Worm (Caenorhabditis elegans) whole organism, midembryonic: ENCODE data around the gene taf-7.2.

ENCODE experiments used
- klf-2 ChIP-seq: fragments of 200-800 bp; sonication (Bioruptor generic); conservative IDR thresholded peaks from 2 replicates; pipeline ENCODE4 v1.3.6; 2022; ENCODE audit warnings: missing genetic modification reagents, missing genetic modification characterization, missing compliant biosample characterization
- ref-1 ChIP-seq: fragments of 200-800 bp; sonication (Bioruptor generic); conservative IDR thresholded peaks from 2 replicates; pipeline ENCODE4 v1.3.6; 2022; ENCODE audit warnings: missing genetic modification reagents, missing genetic modification characterization, missing compliant biosample characterization

DNA sequence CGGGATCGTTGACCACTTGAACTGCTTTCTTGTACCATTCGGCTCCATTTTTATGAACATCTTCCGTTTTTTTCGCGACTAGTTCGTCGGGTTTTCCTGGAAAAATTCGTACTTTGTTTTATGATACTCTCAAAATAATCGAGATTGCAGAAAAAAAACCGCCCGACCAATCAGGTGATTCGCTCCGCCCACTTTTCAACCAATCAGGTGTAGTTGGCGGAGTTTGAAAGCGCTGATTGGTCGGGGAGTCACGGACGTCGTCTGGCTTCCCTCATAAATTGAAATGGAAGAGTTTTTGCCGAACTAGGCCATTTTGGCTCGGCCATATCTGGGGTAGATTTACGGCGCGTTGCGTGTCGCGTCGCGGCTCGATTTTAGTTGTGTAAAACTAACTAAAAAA lies 20.6 kb downstream of the taf-7.2 start:
- no peak for TF ChIP-seq klf-2 (GFP tag; lab: Robert Waterston, UW)
- TF ChIP-seq ref-1 (GFP tag; lab: Robert Waterston, UW) = no peak
